Fruit fly (Drosophila melanogaster) whole organism: Measurements from ENCODE around the gene CG4009.

Experiments
- CG8478 ChIP-seq: fragments of >200 bp; optimal IDR thresholded peaks from 2 replicates; lab custom pipeline; 2018; ENCODE audit warnings: inconsistent platforms
- Dll ChIP-seq: fragments of >200 bp; optimal IDR thresholded peaks from 2 replicates; lab custom pipeline; 2017
- usp ChIP-seq: fragments of >200 bp; optimal IDR thresholded peaks from 2 replicates; lab custom pipeline; 2017; ENCODE audit warnings: missing biosample characterization, missing genetic modification characterization, mixed read lengths

DNA sequence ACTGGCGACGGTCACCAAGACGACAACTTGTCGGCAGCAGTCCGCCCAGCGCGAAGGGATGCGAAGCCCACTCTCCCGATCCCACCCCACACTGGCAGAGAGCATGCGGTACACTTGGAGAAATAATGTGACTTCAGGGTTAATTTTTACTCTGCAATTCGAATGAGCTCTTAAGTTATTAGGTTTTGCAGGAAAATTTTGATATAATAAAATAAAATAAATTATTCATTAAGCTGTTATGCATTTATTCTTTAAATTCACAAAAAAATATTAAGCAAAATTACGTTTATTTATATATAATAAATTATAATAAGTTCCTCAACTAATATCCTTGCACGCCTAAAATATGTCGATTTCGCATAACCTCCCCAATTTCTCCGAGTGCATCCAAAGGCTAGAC lies 13.0 kb upstream of the CG4009 start:
- TF ChIP-seq CG8478 (no peak), Dll (lab: Kevin White, UChicago) (no peak), usp (GFP tag; lab: Kevin White, UChicago) (no peak)
